Worm (Caenorhabditis elegans): ENCODE data around the gene gst-5.
A peak's percentile ranks its signal among the peaks of the same experiment; 100 is the strongest.
"Not testable (repeated sequence)": the region's sequence is repeated elsewhere in the genome, so short reads cannot be mapped to it uniquely, and the experiment has no call there.

The gst-5 gene

DNA sequence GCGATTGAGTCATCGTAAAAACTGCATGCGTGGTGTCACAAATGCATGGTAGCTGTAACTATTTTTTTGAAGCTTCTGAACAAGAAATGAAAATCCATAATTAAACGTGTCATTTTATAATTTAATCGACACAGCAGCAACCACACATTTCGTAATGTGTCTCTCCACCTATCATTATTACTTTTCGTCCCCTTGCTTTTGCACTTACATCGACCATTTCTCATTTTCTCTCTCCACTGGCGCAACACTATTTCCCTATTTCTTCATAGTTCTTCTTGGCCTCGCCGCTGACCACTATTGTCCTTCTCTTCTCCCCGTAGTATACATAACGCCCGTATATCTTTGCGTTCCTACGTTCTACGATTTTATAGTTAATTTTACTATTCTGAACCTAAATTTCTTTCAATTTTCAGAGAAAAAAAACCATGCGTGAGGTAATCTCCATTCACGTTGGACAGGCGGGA is 31.8 kb upstream of the gst-5 start, which contains the start of gene tba-4:
Gene tba-4 (plus strand): TSS at position 414 of the 464 bp plus-strand sequence.
- TF ChIP-seq lin-14 (GFP tag; optimal IDR thresholded peaks at IDR 0.05) (peak; percentile 32), blmp-1 (tag; optimal IDR thresholded peaks at IDR 0.05) (peak; percentile 35), efl-1 (optimal IDR thresholded peaks at IDR 0.05) (no peak), efl-1 (GFP tag; optimal IDR thresholded peaks at IDR 0.05 in 1 of 2) (peak in 1 of 2 experiments; percentile 61), lin-39 (tag; optimal IDR thresholded peaks at IDR 0.05) (no peak)

DNA sequence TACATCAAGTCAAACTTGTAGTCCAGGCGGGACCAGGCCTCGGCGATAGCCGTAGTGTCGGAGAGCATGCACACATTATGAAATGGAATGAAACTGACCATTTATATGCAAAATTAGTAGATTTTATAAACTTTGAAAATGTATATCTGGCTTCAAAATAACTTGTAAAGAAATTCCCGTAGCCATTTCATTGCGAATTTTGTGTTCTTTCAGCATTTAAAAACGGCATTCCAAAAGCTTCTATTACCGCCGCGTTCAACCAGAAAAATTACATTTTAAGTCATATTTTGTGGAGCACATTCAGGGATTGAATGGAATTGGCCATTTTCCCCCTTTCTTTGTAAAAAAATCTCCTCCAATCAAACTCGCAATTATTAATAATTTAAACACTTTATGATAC is 27.3 kb upstream of the gst-5 start, which contains the start of gene Y19D2B.1:
Gene Y19D2B.1 (minus strand): TSS at position 101 of the 400 bp plus-strand sequence.
- not testable (repeated sequence) for TF ChIP-seq lin-35 (GFP tag; optimal IDR thresholded peaks at IDR 0.05); lin-14 (GFP tag; optimal IDR thresholded peaks at IDR 0.05); mep-1 (tag; optimal IDR thresholded peaks at IDR 0.05)

DNA sequence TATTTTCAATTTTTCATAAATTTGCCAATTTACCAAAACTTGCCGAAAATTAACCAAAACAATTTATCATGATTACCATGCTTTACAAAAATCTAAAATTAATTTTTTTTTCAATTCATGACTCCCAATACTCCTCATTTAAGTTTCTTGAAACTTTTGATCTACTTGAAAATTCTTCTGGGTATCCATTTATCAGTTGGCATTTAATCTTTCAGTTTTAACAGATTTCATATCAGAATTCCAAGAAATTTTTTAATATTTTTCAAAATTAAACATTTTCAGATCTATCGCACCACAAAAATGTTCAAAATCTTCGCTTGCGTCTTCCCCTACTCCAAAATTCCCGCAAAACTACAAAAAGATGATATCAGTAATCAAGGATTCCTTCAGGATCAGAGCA is 26.2 kb upstream of the gst-5 start, which contains the start of gene Y19D2B.2:
Gene Y19D2B.2 (plus strand): TSS at position 301 of the 400 bp plus-strand sequence.
- TF ChIP-seq ces-1 (GFP tag; optimal IDR thresholded peaks at IDR 0.05), result no peak
- TF ChIP-seq ceh-63 (GFP tag; optimal IDR thresholded peaks at IDR 0.05), result no peak
- TF ChIP-seq skn-1 (tag; optimal IDR thresholded peaks at IDR 0.05), result no peak
- no peak for TF ChIP-seq xbp-1 (tag; optimal IDR thresholded peaks at IDR 0.05)
- TF ChIP-seq nhr-28 (tag; optimal IDR thresholded peaks at IDR 0.05), result no peak
- TF ChIP-seq unc-130 (tag; optimal IDR thresholded peaks at IDR 0.05), result no peak
- no peak for TF ChIP-seq jun-1 (tag; optimal IDR thresholded peaks at IDR 0.05)
- TF ChIP-seq nhr-77 (tag; optimal IDR thresholded peaks at IDR 0.05), result no peak
- no peak for TF ChIP-seq ceh-8 (GFP tag; optimal IDR thresholded peaks at IDR 0.05)
- no peak for TF ChIP-seq mep-1 (tag; optimal IDR thresholded peaks at IDR 0.05)
- TF ChIP-seq tlp-1 (tag; optimal IDR thresholded peaks at IDR 0.05), result no peak
- TF ChIP-seq zip-4 (GFP tag; optimal IDR thresholded peaks at IDR 0.05), result no peak
- TF ChIP-seq C04F5.9 (tag; optimal IDR thresholded peaks at IDR 0.05), result no peak
- no peak for TF ChIP-seq vab-15 (tag; optimal IDR thresholded peaks at IDR 0.05)
- TF ChIP-seq hlh-4 (tag; optimal IDR thresholded peaks at IDR 0.05), result no peak

DNA sequence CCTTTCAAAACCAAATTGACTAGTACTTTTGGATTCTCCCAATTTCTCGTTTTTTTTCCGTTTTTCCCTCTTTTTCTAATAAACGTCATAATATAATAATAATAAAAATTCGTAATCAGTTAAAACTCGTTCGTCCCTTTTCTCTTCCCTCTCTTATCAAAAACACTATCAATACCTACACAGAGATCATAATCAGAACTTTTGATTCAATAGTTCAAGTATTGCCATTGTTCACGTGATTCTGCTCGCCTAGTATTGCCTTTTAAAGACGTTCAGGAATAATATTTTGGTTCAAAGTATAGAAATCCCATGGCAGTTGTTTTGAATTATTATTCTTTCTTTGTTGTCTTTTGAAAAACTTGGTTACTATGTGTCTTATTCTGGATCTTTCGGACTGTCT is 25.5 kb upstream of the gst-5 start:
- TF ChIP-seq jun-1 (tag; optimal IDR thresholded peaks at IDR 0.05) (no peak), pax-3 (tag; optimal IDR thresholded peaks at IDR 0.05) (no peak), isw-1 (GFP tag; IDR thresholded peaks at IDR 0.05) (no peak), nhr-71 (tag; optimal IDR thresholded peaks at IDR 0.05) (peak; percentile 50), elt-3 (tag; optimal IDR thresholded peaks at IDR 0.05) (peak in 2 of 6 experiments; percentile 11 to 69), C16A3.4 (tag; optimal IDR thresholded peaks at IDR 0.05) (no peak), lsy-2 (tag; optimal IDR thresholded peaks at IDR 0.05) (no peak), nhr-90 (tag; optimal IDR thresholded peaks at IDR 0.05; ENCODE audit: poor library complexity) (peak; percentile 42), nhr-77 (tag; optimal IDR thresholded peaks at IDR 0.05) (no peak), lin-35 (GFP tag; optimal IDR thresholded peaks at IDR 0.05) (peak in 1 of 2 experiments; percentile 27), xbp-1 (tag; optimal IDR thresholded peaks at IDR 0.05) (no peak), hlh-4 (tag; optimal IDR thresholded peaks at IDR 0.05) (no peak), mef-2 (tag; optimal IDR thresholded peaks at IDR 0.05) (no peak), blmp-1 (tag; optimal IDR thresholded peaks at IDR 0.05) (peak; percentile 8), ets-5 (GFP tag; IDR thresholded peaks at IDR 0.05) (no peak), sup-37 (GFP tag; optimal IDR thresholded peaks at IDR 0.05) (no peak), efl-1 (optimal IDR thresholded peaks at IDR 0.05) (no peak), efl-1 (GFP tag; optimal IDR thresholded peaks at IDR 0.05 in 1 of 2) (no peak), nhr-19 (GFP tag; conservative IDR thresholded peaks at IDR 0.05) (0 out of 2 replicates have a peak, but pooled peaks have one; percentile 11), nhr-84 (tag; optimal IDR thresholded peaks at IDR 0.05) (no peak), F16B12.6 (tag; optimal IDR thresholded peaks at IDR 0.05) (no peak), egl-13 (tag; optimal IDR thresholded peaks at IDR 0.05) (no peak), nhr-11 (tag; optimal IDR thresholded peaks at IDR 0.05) (no peak), lin-14 (GFP tag; optimal IDR thresholded peaks at IDR 0.05) (peak; percentile 39), dpl-1 (GFP tag; optimal IDR thresholded peaks at IDR 0.05) (no peak), snpc-4 (tag; optimal IDR thresholded peaks at IDR 0.05) (no peak), ztf-11 (tag; optimal IDR thresholded peaks at IDR 0.05) (no peak), nhr-20 (tag; optimal IDR thresholded peaks at IDR 0.05) (peak; percentile 45), unc-98 (GFP tag; IDR thresholded peaks at IDR 0.05) (no peak), fkh-8 (tag; optimal IDR thresholded peaks at IDR 0.05) (no peak), fos-1 (tag; optimal IDR thresholded peaks at IDR 0.05) (no peak), ceh-8 (GFP tag; optimal IDR thresholded peaks at IDR 0.05) (no peak), tbx-2 (tag; optimal IDR thresholded peaks at IDR 0.05) (no peak), ceh-82 (tag; optimal IDR thresholded peaks at IDR 0.05) (no peak)

Measured in whole organism, L1 larva.